Worm (Caenorhabditis elegans): ENCODE measurements around the gene col-148.

The col-148 gene

ce11 chrV:10221317-10221716 lies 20.2 kb upstream of the col-148 start, which contains the start of the genes fipr-5 and fipr-9:
TSS of gene fipr-5 (minus strand) at chrV:10221417.
TSS of gene fipr-9 (plus strand) at chrV:10221662.
- TF ChIP-seq spr-3 (GFP tag; optimal IDR thresholded peaks at IDR 0.05), result no peak
- TF ChIP-seq pha-4 (GFP tag; IDR thresholded peaks at IDR 0.05), result no peak
- TF ChIP-seq pha-4 (tag; optimal IDR thresholded peaks at IDR 0.05), result no peak
- no peak for TF ChIP-seq ZK546.5 (tag; optimal IDR thresholded peaks at IDR 0.05)
- no peak for TF ChIP-seq spr-1 (tag; optimal IDR thresholded peaks at IDR 0.05)
- TF ChIP-seq dpl-1 (GFP tag; optimal IDR thresholded peaks at IDR 0.05), result no peak
- no peak for TF ChIP-seq daf-16 (GFP tag; optimal IDR thresholded peaks at IDR 0.05)
- TF ChIP-seq daf-16 (tag; optimal IDR thresholded peaks at IDR 0.05), result no peak
- TF ChIP-seq tag-97 (GFP tag; IDR thresholded peaks at IDR 0.05), result no peak
- no peak for TF ChIP-seq ZK337.2 (GFP tag; IDR thresholded peaks at IDR 0.05)
- no peak for TF ChIP-seq saeg-2 (GFP tag; IDR thresholded peaks at IDR 0.05)
- no peak for TF ChIP-seq T26A8.4 (GFP tag; IDR thresholded peaks at IDR 0.05)
- no peak for TF ChIP-seq zip-2 (tag; optimal IDR thresholded peaks at IDR 0.05)
- TF ChIP-seq fkh-10 (GFP tag; optimal IDR thresholded peaks at IDR 0.05), result no peak
- no peak for TF ChIP-seq php-3 (GFP tag; IDR thresholded peaks at IDR 0.05)
- no peak for TF ChIP-seq zag-1 (tag; optimal IDR thresholded peaks at IDR 0.05)
- TF ChIP-seq set-16 (GFP tag; IDR thresholded peaks at IDR 0.05), result no peak
- no peak for TF ChIP-seq nhr-25 (tag; optimal IDR thresholded peaks at IDR 0.05; ENCODE audit: borderline replicate concordance, insufficient read depth)
- TF ChIP-seq snpc-1.2 (GFP tag; IDR thresholded peaks at IDR 0.05), result no peak
- TF ChIP-seq ceh-44 (GFP tag; IDR thresholded peaks at IDR 0.05), result no peak
- no peak for TF ChIP-seq F10B5.3 (tag; optimal IDR thresholded peaks at IDR 0.05)

DNA sequence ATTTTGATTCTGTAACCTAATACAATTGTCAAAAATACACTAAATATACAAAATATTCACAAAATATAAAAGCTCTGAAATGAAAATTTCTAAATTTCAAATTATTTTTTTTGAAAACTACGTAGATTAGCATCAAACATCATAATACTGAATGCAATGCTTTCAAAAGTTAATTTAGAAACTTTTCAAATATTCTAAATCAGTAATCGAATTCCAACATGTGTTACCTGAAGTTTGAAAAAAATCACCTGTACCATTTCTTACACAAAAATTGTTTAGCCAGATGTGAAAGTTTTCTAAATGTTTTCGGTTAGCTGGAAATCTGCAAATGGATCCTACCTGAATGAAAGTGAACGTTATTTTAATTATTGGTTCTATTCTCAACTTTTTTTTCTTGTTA lies 19.5 kb upstream of the col-148 start, which contains the start of gene C12D8.20:
TSS of gene C12D8.20 (plus strand) at position 301 of the 400 bp plus-strand sequence.
- TF ChIP-seq egl-27 (tag; optimal IDR thresholded peaks at IDR 0.05), result no peak
- TF ChIP-seq F49E8.2 (tag; optimal IDR thresholded peaks at IDR 0.05; ENCODE audit: borderline replicate concordance), result no peak
- no peak for TF ChIP-seq ZK337.2 (GFP tag; IDR thresholded peaks at IDR 0.05)
- no peak for TF ChIP-seq tra-1 (GFP tag; IDR thresholded peaks at IDR 0.05)
- no peak for TF ChIP-seq nhr-77 (tag; optimal IDR thresholded peaks at IDR 0.05)
- TF ChIP-seq nhr-28 (tag; optimal IDR thresholded peaks at IDR 0.05), result no peak
- TF ChIP-seq aha-1 (tag), result no peak
- no peak for TF ChIP-seq duxl-1 (tag; optimal IDR thresholded peaks at IDR 0.05; ENCODE audit: poor library complexity)
- TF ChIP-seq gei-8 (GFP tag; optimal IDR thresholded peaks at IDR 0.05), result no peak
- TF ChIP-seq nhr-102 (tag; optimal IDR thresholded peaks at IDR 0.05), result no peak
- no peak for TF ChIP-seq egl-43 (GFP tag; IDR thresholded peaks at IDR 0.05)
- TF ChIP-seq zfp-3 (GFP tag; conservative IDR thresholded peaks at IDR 0.05), result no peak
- no peak for TF ChIP-seq dve-1 (tag; optimal IDR thresholded peaks at IDR 0.05; ENCODE audit: insufficient read depth)
- TF ChIP-seq dpl-1 (GFP tag; optimal IDR thresholded peaks at IDR 0.05), result no peak

DNA sequence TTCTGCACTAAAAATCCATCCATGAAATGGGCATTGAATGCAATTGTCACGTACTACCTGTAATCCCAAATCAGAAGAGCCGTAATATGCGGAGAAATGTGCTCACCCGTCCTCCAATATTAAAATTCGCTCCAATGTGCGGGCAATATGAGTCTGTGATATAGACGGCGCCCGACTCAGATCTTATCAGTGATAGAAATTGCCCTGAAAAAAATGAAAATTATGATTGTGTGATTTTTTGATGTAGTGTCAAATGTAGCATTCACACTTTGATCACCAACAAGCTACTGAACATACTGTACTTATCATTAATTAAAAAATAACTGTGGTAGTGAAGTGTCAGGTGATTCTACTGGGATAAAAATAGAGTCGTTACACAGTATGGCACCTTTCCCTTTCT lies 16.9 kb upstream of the col-148 start:
- TF ChIP-seq nhr-28 (tag; optimal IDR thresholded peaks at IDR 0.05) (peak; percentile 76), pqm-1 (tag; optimal IDR thresholded peaks at IDR 0.05) (peak; percentile 73), tag-97 (GFP tag; IDR thresholded peaks at IDR 0.05) (no peak), lin-13 (GFP tag; optimal IDR thresholded peaks at IDR 0.05) (no peak), dmd-9 (GFP tag; IDR thresholded peaks at IDR 0.05) (no peak), D1046.2 (GFP tag; IDR thresholded peaks at IDR 0.05) (no peak), Y5F2A.4 (GFP tag; optimal IDR thresholded peaks at IDR 0.05) (no peak), F26F4.8 (GFP tag; conservative IDR thresholded peaks at IDR 0.05) (no peak), nhr-41 (GFP tag; IDR thresholded peaks at IDR 0.05) (no peak), hlh-11 (tag; optimal IDR thresholded peaks at IDR 0.05) (no peak), ceh-32 (tag; optimal IDR thresholded peaks at IDR 0.05; ENCODE audit: poor library complexity) (no peak)

All from whole organism, L4 larva.